Worm (Caenorhabditis elegans) whole organism, early embryonic: ENCODE measurements around the gene W05H5.1.

ENCODE experiments used
- B0310.2 ChIP-seq: sonication (generic microtip); optimal IDR thresholded peaks from 2 replicates; lab custom pipeline; 2016; ENCODE audit warnings: mild to moderate bottlenecking, missing genetic modification characterization, missing compliant biosample characterization
- F13C5.2 ChIP-seq: sonication (generic microtip); optimal IDR thresholded peaks from 2 replicates; lab custom pipeline; 2017; ENCODE audit warnings: mild to moderate bottlenecking, missing genetic modification characterization, inconsistent platforms, missing compliant biosample characterization
- aly-1 ChIP-seq: sonication (generic microtip); optimal IDR thresholded peaks from 2 replicates; lab custom pipeline; 2016; ENCODE audit warnings: missing genetic modification characterization, missing compliant biosample characterization
- ama-1 ChIP-seq: fragments of 150-350 bp; optimal IDR thresholded peaks from 2 replicates; lab custom pipeline; 2014
- ceh-13 ChIP-seq: fragments of 200-800 bp; sonication (Bioruptor generic); optimal IDR thresholded peaks from 2 replicates; lab custom pipeline; 2018; ENCODE audit warnings: mild to moderate bottlenecking, missing genetic modification characterization, missing compliant biosample characterization
- ceh-36 ChIP-seq: sonication (generic microtip); optimal IDR thresholded peaks from 2 replicates; lab custom pipeline; 2016; ENCODE audit warnings: missing genetic modification characterization, inconsistent platforms, missing compliant biosample characterization
- flt-1 ChIP-seq: fragments of 200-800 bp; sonication (Bioruptor generic); IDR thresholded peaks from 2 replicates; pipeline ENCODE4 v1.3.6; 2022; ENCODE audit warnings: missing genetic modification characterization, missing compliant biosample characterization
- hmbx-1 ChIP-seq: sonication (generic microtip); optimal IDR thresholded peaks from 2 replicates; lab custom pipeline; 2016; ENCODE audit warnings: mild to moderate bottlenecking, missing genetic modification characterization, missing compliant biosample characterization
- hmg-4 ChIP-seq: fragments of 200-800 bp; sonication (Bioruptor generic); optimal IDR thresholded peaks from 2 replicates; lab custom pipeline; 2018; ENCODE audit warnings: mild to moderate bottlenecking, missing genetic modification characterization, missing compliant biosample characterization
- hnd-1 ChIP-seq: sonication (generic microtip); optimal IDR thresholded peaks from 2 replicates; lab custom pipeline; 2016; ENCODE audit warnings: missing genetic modification characterization, missing compliant biosample characterization
- pes-1 ChIP-seq: fragments of 200-800 bp; sonication (Bioruptor generic); IDR thresholded peaks from 2 replicates; pipeline ENCODE4 v1.3.6; 2022; ENCODE audit warnings: missing genetic modification reagents, missing genetic modification characterization, missing compliant biosample characterization
- scrt-1 ChIP-seq: fragments of 200-800 bp; sonication (Bioruptor generic); IDR thresholded peaks from 2 replicates; pipeline ENCODE4 v1.3.6; 2022; ENCODE audit warnings: missing genetic modification characterization, missing compliant biosample characterization
- sea-1 ChIP-seq: fragments of 200-800 bp; sonication (Bioruptor generic); conservative IDR thresholded peaks from 2 replicates; pipeline ENCODE4 v1.3.6; 2022; ENCODE audit warnings: missing genetic modification characterization, missing compliant biosample characterization
- tbx-11 ChIP-seq: fragments of 200-800 bp; sonication (Bioruptor generic); IDR thresholded peaks from 2 replicates; pipeline ENCODE4 v1.3.6; 2022; ENCODE audit warnings: missing genetic modification characterization, missing compliant biosample characterization
- tbx-37 ChIP-seq: fragments of 200-800 bp; sonication (Bioruptor generic); conservative IDR thresholded peaks from 2 replicates; pipeline ENCODE4 v1.3.6; 2022; ENCODE audit warnings: missing genetic modification reagents, missing genetic modification characterization, missing compliant biosample characterization

Gene W05H5.1

DNA sequence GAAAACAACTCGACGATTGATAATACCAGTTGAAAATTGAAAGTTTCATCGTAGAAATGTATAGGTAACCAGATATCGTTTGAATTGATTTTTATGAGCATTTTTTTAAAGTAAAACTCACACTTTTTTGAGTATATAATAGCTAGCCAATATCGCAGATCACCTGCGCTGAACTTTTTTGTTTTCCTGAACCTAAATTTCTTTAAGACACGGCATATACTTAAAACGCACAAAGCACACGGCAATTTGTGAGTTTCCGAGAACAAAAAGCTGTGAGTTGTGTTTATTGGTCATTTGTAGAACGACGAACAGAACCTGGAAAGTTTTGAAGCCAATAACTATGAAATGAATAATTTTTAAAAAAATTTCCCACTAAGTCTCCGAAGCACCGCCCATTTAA, 42.8 kb downstream of the W05H5.1 start, which contains the start of gene sre-29:
Gene sre-29, minus strand, starts transcription at position 101 of the 400 bp plus-strand sequence.
- no peak for TF ChIP-seq tbx-11 (GFP tag; lab: Robert Waterston, UW)
- no peak for TF ChIP-seq aly-1
- TF ChIP-seq ceh-13 (GFP tag; lab: Kevin White, UChicago), result no peak

DNA sequence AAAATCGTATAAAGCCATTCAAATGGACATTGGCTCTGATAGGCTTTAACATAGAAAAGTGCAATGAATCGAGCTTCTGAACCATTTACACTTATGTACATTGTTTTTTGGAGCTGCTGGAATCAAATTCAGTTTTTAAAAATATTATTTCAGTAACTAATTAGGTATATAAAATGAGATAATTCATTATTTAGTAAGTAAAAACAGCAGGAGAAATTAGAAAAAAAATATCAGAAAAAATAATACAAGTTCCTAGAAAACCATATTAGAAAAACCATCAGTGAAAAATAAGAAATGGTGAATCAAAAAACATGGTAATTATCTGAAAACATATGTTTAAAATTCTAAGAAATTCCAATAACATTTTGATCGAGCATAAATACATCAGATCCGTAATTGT, 46.9 kb downstream of the W05H5.1 start, which contains the start of gene F57G9.7:
Gene F57G9.7, minus strand, starts transcription at position 101 of the 400 bp plus-strand sequence.
- TF ChIP-seq F13C5.2 (tag; lab: Kevin White, UChicago), result no peak
- no peak for TF ChIP-seq hmbx-1

DNA sequence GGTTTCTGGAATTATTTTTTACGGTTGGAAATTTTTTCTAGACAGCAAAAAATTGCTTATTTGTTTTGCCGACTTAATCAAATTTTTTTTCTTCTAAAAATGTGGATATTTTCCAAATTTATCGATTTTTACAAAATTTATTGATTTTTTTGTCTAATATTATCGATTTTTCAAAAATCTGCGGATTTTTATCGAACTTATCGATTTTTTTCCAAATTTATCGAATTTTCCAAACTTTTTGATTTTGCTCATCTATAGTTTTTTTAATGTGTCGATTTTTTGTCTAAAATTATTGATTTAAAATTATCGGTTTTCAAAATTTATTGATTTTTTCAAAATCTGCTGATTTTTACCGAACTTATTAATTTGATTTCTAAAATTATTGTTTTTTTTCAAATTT, 50.4 kb downstream of the W05H5.1 start:
- no peak for TF ChIP-seq hmg-4 (GFP tag; lab: Kevin White, UChicago)
- TF ChIP-seq B0310.2 (tag; lab: Kevin White, UChicago), result no peak
- no peak for TF ChIP-seq tbx-37 (GFP tag; lab: Robert Waterston, UW)
- no peak for TF ChIP-seq hmbx-1
- TF ChIP-seq tbx-11 (GFP tag; lab: Robert Waterston, UW), result no peak
- TF ChIP-seq ceh-36 (tag; lab: Kevin White, UChicago), result no peak
- TF ChIP-seq ama-1 (lab: Kevin White, UChicago), result no peak
- no peak for TF ChIP-seq pes-1 (GFP tag; lab: Robert Waterston, UW)
- no peak for TF ChIP-seq sea-1 (GFP tag; lab: Robert Waterston, UW)
- no peak for TF ChIP-seq flt-1 (GFP tag; lab: Robert Waterston, UW)
- no peak for TF ChIP-seq ceh-13 (GFP tag; lab: Kevin White, UChicago)
- TF ChIP-seq aly-1, result no peak
- no peak for TF ChIP-seq scrt-1 (GFP tag; lab: Robert Waterston, UW)

DNA sequence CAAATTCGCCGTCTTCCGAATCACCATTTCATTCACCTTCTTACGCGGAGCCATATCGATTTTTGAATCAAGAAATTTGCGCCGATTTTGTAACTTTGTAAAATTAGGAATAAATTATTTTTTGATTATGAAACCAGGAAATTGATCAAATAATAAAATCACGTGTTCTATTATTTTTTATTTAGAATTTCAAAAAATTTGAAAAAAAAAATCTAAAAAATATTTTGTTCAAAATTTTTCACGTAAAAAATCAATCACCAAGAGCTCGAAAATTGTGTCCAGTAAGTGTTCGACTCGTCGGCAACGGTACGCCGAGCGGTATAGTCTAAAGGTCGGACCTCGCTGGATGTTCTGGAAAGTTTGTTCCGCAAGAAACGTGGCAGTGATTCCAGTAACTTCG, 50.9 kb downstream of the W05H5.1 start, which contains the start of gene Y57A10B.7:
Gene Y57A10B.7, minus strand, starts transcription at position 101 of the 400 bp plus-strand sequence.
- TF ChIP-seq tbx-37 (GFP tag; lab: Robert Waterston, UW) (no peak), tbx-11 (GFP tag; lab: Robert Waterston, UW) (no peak), sea-1 (GFP tag; lab: Robert Waterston, UW) (no peak), hmg-4 (GFP tag; lab: Kevin White, UChicago) (no peak), hnd-1 (tag; lab: Kevin White, UChicago) (no peak), scrt-1 (GFP tag; lab: Robert Waterston, UW) (no peak), ceh-36 (tag; lab: Kevin White, UChicago) (no peak), flt-1 (GFP tag; lab: Robert Waterston, UW) (no peak), B0310.2 (tag; lab: Kevin White, UChicago) (no peak), pes-1 (GFP tag; lab: Robert Waterston, UW) (no peak), ceh-13 (GFP tag; lab: Kevin White, UChicago) (no peak), F13C5.2 (tag; lab: Kevin White, UChicago) (no peak)
